Fruit fly (Drosophila melanogaster) whole organism, embryonic: Measurements from ENCODE around the gene CG46465.

Source experiments
- B-H1 ChIP-seq: fragments of 200-800 bp; sonication (Bioruptor generic); IDR thresholded peaks from 3 replicates; pipeline ENCODE4 v1.3.6; 2022; ENCODE audit warnings: missing biosample characterization, missing genetic modification characterization
- Bdp1 ChIP-seq: fragments of 200-800 bp; sonication (Bioruptor generic); optimal IDR thresholded peaks from 3 replicates; lab custom pipeline; 2016; ENCODE audit warnings: missing biosample characterization, missing genetic modification characterization
- Blimp-1 ChIP-seq: fragments of 200-800 bp; sonication (Bioruptor generic); optimal IDR thresholded peaks from 3 replicates; lab custom pipeline; 2018; ENCODE audit warnings: missing biosample characterization, missing genetic modification characterization, mild to moderate bottlenecking, moderate library complexity, missing genetic modification reagents
- CG10267 ChIP-seq: fragments of 200-800 bp; sonication (Bioruptor generic); optimal IDR thresholded peaks from 2 replicates; lab custom pipeline; 2018; ENCODE audit warnings: missing biosample characterization, mild to moderate bottlenecking, missing genetic modification characterization, moderate library complexity
- CG10366 ChIP-seq: fragments of 200-800 bp; sonication (Bioruptor generic); IDR thresholded peaks from 2 replicates; pipeline ENCODE4 v1.3.6; 2022; ENCODE audit warnings: missing biosample characterization, missing genetic modification characterization
- CG11085 ChIP-seq: fragments of 200-800 bp; sonication (Bioruptor generic); IDR thresholded peaks from 2 replicates; pipeline ENCODE4 v1.3.6; 2022; ENCODE audit warnings: missing biosample characterization, missing genetic modification characterization
- CG11560 ChIP-seq: fragments of 200-800 bp; sonication (Bioruptor generic); IDR thresholded peaks from 3 replicates; pipeline ENCODE4 v1.3.6; 2022; ENCODE audit warnings: missing biosample characterization, missing genetic modification characterization
- CG13424 ChIP-seq: fragments of 200-800 bp; sonication (Bioruptor generic); optimal IDR thresholded peaks from 2 replicates; lab custom pipeline; 2019; ENCODE audit warnings: missing biosample characterization, mild to moderate bottlenecking, missing genetic modification characterization, moderate library complexity
- CG13624 ChIP-seq: fragments of 200-800 bp; sonication (Bioruptor generic); optimal IDR thresholded peaks from 2 replicates; lab custom pipeline; 2016; ENCODE audit warnings: missing biosample characterization, missing genetic modification characterization
- CG13894 ChIP-seq: fragments of 200-800 bp; sonication (Bioruptor generic); optimal IDR thresholded peaks from 3 replicates; lab custom pipeline; 2018; ENCODE audit warnings: missing biosample characterization, mild to moderate bottlenecking, missing genetic modification characterization, moderate library complexity
- CG16813 ChIP-seq: fragments of 200-800 bp; sonication (Bioruptor generic); IDR thresholded peaks from 3 replicates; pipeline ENCODE4 v1.3.6; 2022; ENCODE audit warnings: missing biosample characterization, missing genetic modification characterization; ENCODE audit not compliant: partially characterized antibody
- CG17385 ChIP-seq: fragments of 200-800 bp; sonication (Bioruptor generic); optimal IDR thresholded peaks from 3 replicates; lab custom pipeline; 2018; ENCODE audit warnings: missing biosample characterization, mild to moderate bottlenecking, missing genetic modification characterization
- CG17802 ChIP-seq: fragments of 200-800 bp; sonication (Bioruptor generic); optimal IDR thresholded peaks from 2 replicates; lab custom pipeline; 2018; ENCODE audit warnings: missing biosample characterization, mild to moderate bottlenecking, missing genetic modification characterization, moderate library complexity
- CG2712 ChIP-seq: fragments of 200-800 bp; optimal IDR thresholded peaks from 3 replicates; lab custom pipeline; 2019; ENCODE audit warnings: missing biosample characterization, mild to moderate bottlenecking, missing genetic modification characterization, moderate library complexity
- CG3163 ChIP-seq: fragments of 200-800 bp; sonication (Bioruptor generic); optimal IDR thresholded peaks from 3 replicates; lab custom pipeline; 2016; ENCODE audit warnings: missing biosample characterization, missing genetic modification characterization
- CG32532 ChIP-seq: fragments of 200-800 bp; sonication (Bioruptor generic); IDR thresholded peaks from 2 replicates; pipeline ENCODE4 v1.3.6; 2022; ENCODE audit warnings: missing biosample characterization, missing genetic modification characterization
- CG3407 ChIP-seq: fragments of 200-800 bp; sonication (Bioruptor generic); optimal IDR thresholded peaks from 2 replicates; lab custom pipeline; 2018; ENCODE audit warnings: missing biosample characterization, mild to moderate bottlenecking, missing genetic modification characterization
- CG3726 ChIP-seq: fragments of 200-800 bp; sonication (Bioruptor generic); IDR thresholded peaks from 3 replicates; pipeline ENCODE4, ENCODE4 v1.3.6; 2022; ENCODE audit warnings: missing biosample characterization, missing genetic modification characterization
- CG4360 ChIP-seq: fragments of 200-800 bp; sonication (Bioruptor generic); IDR thresholded peaks from 2 replicates; pipeline ENCODE4 v1.3.6; 2022; ENCODE audit warnings: missing biosample characterization, missing genetic modification characterization
- CG4404 ChIP-seq: fragments of 200-800 bp; sonication (Bioruptor generic); IDR thresholded peaks from 2 replicates; pipeline ENCODE4 v1.3.6; 2022; ENCODE audit warnings: missing biosample characterization, missing genetic modification characterization
- CG6175 ChIP-seq: fragments of 200-800 bp; sonication (Bioruptor generic); IDR thresholded peaks from 3 replicates; pipeline ENCODE4 v1.3.6; 2022; ENCODE audit warnings: missing biosample characterization, missing genetic modification characterization
- CG7271 ChIP-seq: fragments of 200-800 bp; sonication (Bioruptor generic); optimal IDR thresholded peaks from 2 replicates; lab custom pipeline; 2018; ENCODE audit warnings: missing biosample characterization, mild to moderate bottlenecking, missing genetic modification characterization, moderate library complexity
- CG7963 ChIP-seq: fragments of 200-800 bp; sonication (Bioruptor generic); IDR thresholded peaks from 3 replicates; pipeline ENCODE4 v1.3.6; 2022; ENCODE audit warnings: missing biosample characterization, missing genetic modification characterization; ENCODE audit not compliant: partially characterized antibody
- Dek ChIP-seq: fragments of 200-800 bp; sonication (Bioruptor generic); optimal IDR thresholded peaks from 3 replicates; lab custom pipeline; 2019; ENCODE audit warnings: missing biosample characterization, mild to moderate bottlenecking, missing genetic modification characterization, moderate library complexity
- Dfd ChIP-seq, 2 experiments: fragments of >200 bp; optimal IDR thresholded peaks; 2 replicates each; lab custom pipeline; 2017; ENCODE audit warnings: missing biosample characterization in 2 of 2, missing genetic modification characterization in 2 of 2
- Dip2 ChIP-seq: fragments of 200-800 bp; sonication (Bioruptor generic); IDR thresholded peaks from 2 replicates; pipeline ENCODE4 v1.3.6; 2022; ENCODE audit warnings: missing biosample characterization, missing genetic modification characterization
- ERR ChIP-seq: fragments of 200-800 bp; sonication (Bioruptor generic); optimal IDR thresholded peaks from 2 replicates; lab custom pipeline; 2016; ENCODE audit warnings: missing biosample characterization, missing genetic modification characterization
- HLH54F ChIP-seq: fragments of 200-800 bp; sonication (Bioruptor generic); optimal IDR thresholded peaks from 3 replicates; lab custom pipeline; 2016; ENCODE audit warnings: missing biosample characterization, missing genetic modification characterization
- Hmr ChIP-seq: fragments of 200-800 bp; sonication (Bioruptor generic); optimal IDR thresholded peaks from 3 replicates; lab custom pipeline; 2017; ENCODE audit warnings: mild to moderate bottlenecking, missing biosample characterization, missing genetic modification reagents, missing genetic modification characterization
- Hsf ChIP-seq: fragments of 200-800 bp; sonication (Bioruptor generic); optimal IDR thresholded peaks from 3 replicates; lab custom pipeline; 2016; ENCODE audit warnings: missing biosample characterization, missing genetic modification characterization
- NC2β ChIP-seq: fragments of 200-800 bp; sonication (Bioruptor generic); optimal IDR thresholded peaks from 2 replicates; lab custom pipeline; 2016; ENCODE audit warnings: missing biosample characterization, missing genetic modification characterization
- Neu2 ChIP-seq: fragments of 200-800 bp; sonication (Bioruptor generic); optimal IDR thresholded peaks from 3 replicates; lab custom pipeline; 2016; ENCODE audit warnings: missing biosample characterization, missing genetic modification characterization, borderline replicate concordance
- Nf-YB ChIP-seq: fragments of 200-800 bp; sonication (Bioruptor generic); optimal IDR thresholded peaks from 3 replicates; lab custom pipeline; 2019; ENCODE audit warnings: missing biosample characterization, mild to moderate bottlenecking, missing genetic modification characterization, moderate library complexity
- Ptx1 ChIP-seq: fragments of 200-800 bp; sonication (Bioruptor generic); IDR thresholded peaks from 2 replicates; pipeline ENCODE4 v1.3.6; 2022; ENCODE audit warnings: missing biosample characterization, missing genetic modification characterization
- Spps ChIP-seq: fragments of 200-800 bp; sonication (Bioruptor generic); optimal IDR thresholded peaks from 2 replicates; lab custom pipeline; 2018; ENCODE audit warnings: missing biosample characterization, mild to moderate bottlenecking, missing genetic modification characterization
- Ssrp ChIP-seq: fragments of 200-800 bp; sonication (Bioruptor generic); optimal IDR thresholded peaks from 2 replicates; lab custom pipeline; 2018; ENCODE audit warnings: missing biosample characterization, mild to moderate bottlenecking, missing genetic modification characterization, moderate library complexity
- az2 ChIP-seq: fragments of 200-800 bp; sonication (Bioruptor generic); optimal IDR thresholded peaks from 3 replicates; lab custom pipeline; 2016; ENCODE audit warnings: missing biosample characterization, missing genetic modification characterization
- crc ChIP-seq: fragments of 200-800 bp; sonication (Bioruptor generic); optimal IDR thresholded peaks from 2 replicates; lab custom pipeline; 2016; ENCODE audit warnings: missing biosample characterization, missing genetic modification characterization
- fu2 ChIP-seq: fragments of 200-800 bp; sonication (Bioruptor generic); optimal IDR thresholded peaks from 2 replicates; lab custom pipeline; 2016; ENCODE audit warnings: missing biosample characterization, missing genetic modification characterization
- grn ChIP-seq: fragments of 200-800 bp; sonication (Bioruptor generic); optimal IDR thresholded peaks from 3 replicates; lab custom pipeline; 2017; ENCODE audit warnings: missing biosample characterization, missing genetic modification characterization
- lilli ChIP-seq: fragments of 200-800 bp; sonication (Bioruptor generic); optimal IDR thresholded peaks from 3 replicates; lab custom pipeline; 2016; ENCODE audit warnings: missing biosample characterization, missing genetic modification characterization
- nerfin-2 ChIP-seq: fragments of 200-800 bp; sonication (Bioruptor generic); IDR thresholded peaks from 2 replicates; pipeline ENCODE4 v1.3.6; 2022; ENCODE audit warnings: missing biosample characterization, missing genetic modification characterization; ENCODE audit not compliant: partially characterized antibody
- oc ChIP-seq: fragments of 200-800 bp; sonication (Bioruptor generic); optimal IDR thresholded peaks from 2 replicates; lab custom pipeline; 2018; ENCODE audit warnings: missing biosample characterization, mild to moderate bottlenecking, missing genetic modification characterization, moderate library complexity
- pros ChIP-seq: fragments of 200-800 bp; sonication (Bioruptor generic); optimal IDR thresholded peaks from 3 replicates; lab custom pipeline; 2019; ENCODE audit warnings: missing biosample characterization, mild to moderate bottlenecking, missing genetic modification characterization, moderate library complexity
- pum ChIP-seq: fragments of 200-800 bp; sonication (Bioruptor generic); optimal IDR thresholded peaks from 2 replicates; lab custom pipeline; 2016; ENCODE audit warnings: missing biosample characterization, missing genetic modification characterization
- rib ChIP-seq: fragments of 200-800 bp; sonication (Bioruptor generic); IDR thresholded peaks from 2 replicates; pipeline ENCODE4 v1.3.6; 2022; ENCODE audit warnings: missing biosample characterization, missing genetic modification characterization
- stc ChIP-seq: fragments of 200-800 bp; sonication (Bioruptor generic); IDR thresholded peaks from 2 replicates; pipeline ENCODE4 v1.3.6; 2022; ENCODE audit warnings: missing biosample characterization, missing genetic modification characterization
- tll ChIP-seq, 2 experiments: fragments of 200-800 bp in 1 of 2; fragments of >200 bp in 1 of 2; sonication (Bioruptor generic) in 1 of 2; optimal IDR thresholded peaks; 2 replicates each; lab custom pipeline; 2017 to 2019; ENCODE audit warnings: missing biosample characterization in 2 of 2, missing genetic modification characterization in 2 of 2, mild to moderate bottlenecking in 1 of 2, moderate library complexity in 1 of 2
- tx ChIP-seq: fragments of 200-800 bp; sonication (Bioruptor generic); optimal IDR thresholded peaks from 2 replicates; lab custom pipeline; 2016; ENCODE audit warnings: missing biosample characterization, missing genetic modification characterization
- unpg ChIP-seq: fragments of 200-800 bp; sonication (Bioruptor generic); optimal IDR thresholded peaks from 3 replicates; lab custom pipeline; 2018; ENCODE audit warnings: missing biosample characterization, mild to moderate bottlenecking, missing genetic modification characterization, moderate library complexity
- wor ChIP-seq: fragments of 200-800 bp; sonication (Bioruptor generic); IDR thresholded peaks from 2 replicates; pipeline ENCODE4 v1.3.6; 2022; ENCODE audit warnings: missing biosample characterization, missing genetic modification characterization

CG46465 gene

DNA sequence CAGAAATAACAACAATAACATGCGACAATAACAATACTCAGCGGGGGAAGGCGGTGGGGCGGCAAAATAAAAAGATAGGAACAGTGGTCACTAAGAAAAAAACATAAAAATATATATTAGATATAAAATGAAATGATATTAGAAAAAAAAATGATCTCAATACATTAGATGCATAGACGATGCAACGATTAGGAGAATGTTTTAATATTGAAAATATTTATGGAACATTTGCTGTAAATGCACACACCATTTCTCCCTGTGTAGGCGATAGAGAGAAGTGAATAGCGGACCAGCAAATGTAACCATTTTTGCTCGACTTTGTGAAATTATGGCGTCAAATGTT lies 26.1 kb upstream of the CG46465 start:
- peak; percentile 80 for TF ChIP-seq CG4404 (GFP tag; lab: Robert Waterston, UW)
- TF ChIP-seq CG4360 (GFP tag; lab: Robert Waterston, UW) = 0 out of 2 replicates have a peak, but pooled peaks have one; percentile 51
- TF ChIP-seq Blimp-1 (GFP tag; lab: Kevin White, UChicago) = peak; percentile 65
- peak; percentile 92 for TF ChIP-seq Ptx1 (GFP tag; lab: Robert Waterston, UW)
- peak; percentile 97 for TF ChIP-seq CG32532 (GFP tag; lab: Robert Waterston, UW)
- TF ChIP-seq stc (GFP tag; lab: Robert Waterston, UW) = peak; percentile 81
- peak; percentile 28 for TF ChIP-seq tx (GFP tag; lab: Kevin White, UChicago)
- TF ChIP-seq pum (GFP tag; lab: Kevin White, UChicago) = peak; percentile 20
- TF ChIP-seq nerfin-2 (GFP tag; lab: Robert Waterston, UW) = no peak
- peak; percentile 62 for TF ChIP-seq Hsf (GFP tag; lab: Kevin White, UChicago)
- no peak for TF ChIP-seq pros (GFP tag; lab: Kevin White, UChicago)
- TF ChIP-seq Spps (tag; lab: Kevin White, UChicago) = peak; percentile 49
- TF ChIP-seq Bdp1 (GFP tag; lab: Kevin White, UChicago) = no peak
- peak; percentile 16 for TF ChIP-seq oc
- TF ChIP-seq CG7271 (tag; lab: Kevin White, UChicago) = peak; percentile 46
- TF ChIP-seq tll (GFP tag; optimal IDR thresholded peaks at IDR 0.05; lab: Kevin White, UChicago) = no peak
- TF ChIP-seq Dip2 (GFP tag; lab: Robert Waterston, UW) = no peak
- TF ChIP-seq CG3407 (GFP tag; lab: Kevin White, UChicago) = no peak
- peak; percentile 88 for TF ChIP-seq CG11085
- TF ChIP-seq CG10267 (tag; lab: Kevin White, UChicago) = peak; percentile 52
- peak; percentile 88 for TF ChIP-seq CG6175 (GFP tag; lab: Robert Waterston, UW)
- TF ChIP-seq lilli (GFP tag; lab: Kevin White, UChicago) = peak; percentile 78
- peak; percentile 46; the same call in 1 of the 3 replicates for TF ChIP-seq CG3726
- TF ChIP-seq CG13624 (GFP tag; lab: Kevin White, UChicago) = peak; percentile 33
- TF ChIP-seq CG16813 = no peak
- TF ChIP-seq B-H1 (GFP tag; lab: Robert Waterston, UW) = peak; percentile 85
- TF ChIP-seq unpg (GFP tag; lab: Kevin White, UChicago) = peak; percentile 79
- TF ChIP-seq CG2712 (tag; lab: Kevin White, UChicago) = peak; percentile 80
- peak; percentile 61 for TF ChIP-seq wor (GFP tag; lab: Robert Waterston, UW)
- TF ChIP-seq fu2 (GFP tag; lab: Kevin White, UChicago) = peak; percentile 39
- TF ChIP-seq az2 = peak; percentile 39
- TF ChIP-seq grn (GFP tag; lab: Kevin White, UChicago) = no peak
- TF ChIP-seq Dek (tag; lab: Kevin White, UChicago) = peak; percentile 85
- TF ChIP-seq CG13424 (tag; lab: Kevin White, UChicago) = peak; percentile 74
- TF ChIP-seq HLH54F (GFP tag; lab: Kevin White, UChicago) = peak; percentile 31
- no peak for TF ChIP-seq Dfd (GFP tag; optimal IDR thresholded peaks at IDR 0.05; lab: Kevin White, UChicago)
- peak; percentile 57 for TF ChIP-seq Ssrp
- no peak for TF ChIP-seq crc (GFP tag; lab: Kevin White, UChicago)
- TF ChIP-seq Hmr = peak; percentile 77
- TF ChIP-seq CG7963 (GFP tag; lab: Robert Waterston, UW) = no peak
- peak; percentile 97 for TF ChIP-seq rib (GFP tag; lab: Robert Waterston, UW)
- peak; percentile 88 for TF ChIP-seq CG10366 (GFP tag; lab: Robert Waterston, UW)
- TF ChIP-seq CG13894 = peak; percentile 85
- TF ChIP-seq Neu2 = no peak
- no peak for TF ChIP-seq CG3163 (GFP tag; lab: Kevin White, UChicago)
- TF ChIP-seq CG11560 = peak; percentile 76; the same call in 2 of the 3 replicates
- TF ChIP-seq NC2β = peak; percentile 19
- peak; percentile 70 for TF ChIP-seq CG17385 (GFP tag; lab: Kevin White, UChicago)
- peak; percentile 8 for TF ChIP-seq Nf-YB (GFP tag; lab: Kevin White, UChicago)
- no peak for TF ChIP-seq ERR (GFP tag; lab: Kevin White, UChicago)
- TF ChIP-seq CG17802 (tag; lab: Kevin White, UChicago) = peak; percentile 49
